Fruit fly (Drosophila melanogaster): ENCODE measurements around the gene ZnT86D.

The ZnT86D gene

dm6 chr3R:11236041-11236440 lies 21.7 kb upstream of the ZnT86D start, which contains the start of gene CG31441:
TSS of gene CG31441 (plus strand) at chr3R:11236286.
- TF ChIP-seq psq (optimal IDR thresholded peaks at IDR 0.05) (no peak), EcR (GFP tag; optimal IDR thresholded peaks at IDR 0.05) (no peak), Dll (optimal IDR thresholded peaks at IDR 0.05) (no peak), usp (GFP tag; optimal IDR thresholded peaks at IDR 0.05) (no peak), pan (optimal IDR thresholded peaks at IDR 0.05) (no peak), CG8478 (optimal IDR thresholded peaks at IDR 0.05) (no peak)

dm6 chr3R:11234918-11235371 lies 20.6 kb upstream of the ZnT86D start, which contains the start of the genes Arfip and CG17721:
TSS of gene Arfip (minus strand) at chr3R:11235013.
TSS of gene CG17721 (plus strand) at chr3R:11235140.
- TF ChIP-seq CG8478 (optimal IDR thresholded peaks at IDR 0.05) (no peak), EcR (GFP tag; optimal IDR thresholded peaks at IDR 0.05) (no peak), Dll (optimal IDR thresholded peaks at IDR 0.05) (no peak), psq (optimal IDR thresholded peaks at IDR 0.05) (no peak), pan (optimal IDR thresholded peaks at IDR 0.05) (no peak), usp (GFP tag; optimal IDR thresholded peaks at IDR 0.05) (no peak)

- TF ChIP-seq usp (GFP tag; optimal IDR thresholded peaks at IDR 0.05) (no peak), CG8478 (optimal IDR thresholded peaks at IDR 0.05) (no peak), Dll (optimal IDR thresholded peaks at IDR 0.05) (no peak), pan (optimal IDR thresholded peaks at IDR 0.05) (no peak), psq (optimal IDR thresholded peaks at IDR 0.05) (no peak)
Observed at dm6 chr3R:11231705-11232261, 17.4 kb upstream of the ZnT86D start, which contains the start of the genes CG17187 and Dph3. TSS of gene CG17187 (minus strand) at chr3R:11231879. TSS of gene Dph3 (plus strand) at chr3R:11231912.

dm6 chr3R:11231037-11231436 lies 16.7 kb upstream of the ZnT86D start:
- TF ChIP-seq Dll (optimal IDR thresholded peaks at IDR 0.05) (no peak), pan (optimal IDR thresholded peaks at IDR 0.05) (no peak), psq (optimal IDR thresholded peaks at IDR 0.05) (no peak), CG8478 (optimal IDR thresholded peaks at IDR 0.05) (no peak), EcR (GFP tag; optimal IDR thresholded peaks at IDR 0.05) (no peak)

dm6 chr3R:11230392-11230791 lies 16.1 kb upstream of the ZnT86D start, which contains the start of gene GCC88:
TSS of gene GCC88 (minus strand) at chr3R:11230600.
- TF ChIP-seq psq (optimal IDR thresholded peaks at IDR 0.05) (no peak), usp (GFP tag; optimal IDR thresholded peaks at IDR 0.05) (no peak), CG8478 (optimal IDR thresholded peaks at IDR 0.05) (no peak), pan (optimal IDR thresholded peaks at IDR 0.05) (no peak), Dll (optimal IDR thresholded peaks at IDR 0.05) (no peak), EcR (GFP tag; optimal IDR thresholded peaks at IDR 0.05) (no peak)

dm6 chr3R:11226496-11226895 lies 12.2 kb upstream of the ZnT86D start, which contains the start of gene CG17726:
TSS of gene CG17726 (plus strand) at chr3R:11226762.
- TF ChIP-seq usp (GFP tag; optimal IDR thresholded peaks at IDR 0.05) (no peak), pan (optimal IDR thresholded peaks at IDR 0.05) (peak; percentile 95)

- no peak for TF ChIP-seq psq (optimal IDR thresholded peaks at IDR 0.05)
- no peak for TF ChIP-seq Dll (optimal IDR thresholded peaks at IDR 0.05)
- TF ChIP-seq CG8478 (optimal IDR thresholded peaks at IDR 0.05): no peak
- TF ChIP-seq pan (optimal IDR thresholded peaks at IDR 0.05): no peak
- TF ChIP-seq usp (GFP tag; optimal IDR thresholded peaks at IDR 0.05): no peak
- no peak for TF ChIP-seq EcR (GFP tag; optimal IDR thresholded peaks at IDR 0.05)
Observed at dm6 chr3R:11225220-11225619, 10.9 kb upstream of the ZnT86D start, which contains the start of gene scpr-C. TSS of gene scpr-C (plus strand) at chr3R:11225520.

dm6 chr3R:11224478-11224877 lies 10.1 kb upstream of the ZnT86D start:
- TF ChIP-seq pan (optimal IDR thresholded peaks at IDR 0.05): no peak
- no peak for TF ChIP-seq usp (GFP tag; optimal IDR thresholded peaks at IDR 0.05)
- TF ChIP-seq psq (optimal IDR thresholded peaks at IDR 0.05): no peak
- TF ChIP-seq EcR (GFP tag; optimal IDR thresholded peaks at IDR 0.05): no peak
- no peak for TF ChIP-seq CG8478 (optimal IDR thresholded peaks at IDR 0.05)
- TF ChIP-seq Dll (optimal IDR thresholded peaks at IDR 0.05): no peak

- TF ChIP-seq EcR (GFP tag; optimal IDR thresholded peaks at IDR 0.05): no peak
- TF ChIP-seq Dll (optimal IDR thresholded peaks at IDR 0.05): no peak
- no peak for TF ChIP-seq usp (GFP tag; optimal IDR thresholded peaks at IDR 0.05)
- no peak for TF ChIP-seq psq (optimal IDR thresholded peaks at IDR 0.05)
- TF ChIP-seq pan (optimal IDR thresholded peaks at IDR 0.05): no peak
- TF ChIP-seq CG8478 (optimal IDR thresholded peaks at IDR 0.05): no peak
Observed at dm6 chr3R:11222587-11222986, 8.2 kb upstream of the ZnT86D start.

- TF ChIP-seq psq (optimal IDR thresholded peaks at IDR 0.05): no peak
- TF ChIP-seq usp (GFP tag; optimal IDR thresholded peaks at IDR 0.05): no peak
- TF ChIP-seq pan (optimal IDR thresholded peaks at IDR 0.05): no peak
- TF ChIP-seq Dll (optimal IDR thresholded peaks at IDR 0.05): no peak
- TF ChIP-seq CG8478 (optimal IDR thresholded peaks at IDR 0.05): no peak
- TF ChIP-seq EcR (GFP tag; optimal IDR thresholded peaks at IDR 0.05): no peak
Observed at dm6 chr3R:11221437-11222230, 7.3 kb upstream of the ZnT86D start, which contains the start of the genes CG6693 and RpL3. TSS of gene CG6693 (minus strand) at chr3R:11221639. TSS of gene RpL3 (plus strand) at chr3R:11221894.

- TF ChIP-seq EcR (GFP tag; optimal IDR thresholded peaks at IDR 0.05): no peak
- TF ChIP-seq psq (optimal IDR thresholded peaks at IDR 0.05): no peak
- no peak for TF ChIP-seq usp (GFP tag; optimal IDR thresholded peaks at IDR 0.05)
- TF ChIP-seq CG8478 (optimal IDR thresholded peaks at IDR 0.05): no peak
- no peak for TF ChIP-seq pan (optimal IDR thresholded peaks at IDR 0.05)
- TF ChIP-seq Dll (optimal IDR thresholded peaks at IDR 0.05): no peak
Observed at dm6 chr3R:11219883-11220282, 5.5 kb upstream of the ZnT86D start, which contains the start of gene CG6689. TSS of gene CG6689 (minus strand) at chr3R:11220064.

dm6 chr3R:11216156-11216630 lies 1.9 kb upstream of the ZnT86D start, which contains the start of the genes RpS25 and CG4820:
TSS of gene RpS25 (minus strand) at chr3R:11216287.
TSS of gene CG4820 (plus strand) at chr3R:11216535.
- TF ChIP-seq pan (optimal IDR thresholded peaks at IDR 0.05) (no peak), EcR (GFP tag; optimal IDR thresholded peaks at IDR 0.05) (no peak), usp (GFP tag; optimal IDR thresholded peaks at IDR 0.05) (no peak), CG8478 (optimal IDR thresholded peaks at IDR 0.05) (no peak), psq (optimal IDR thresholded peaks at IDR 0.05) (no peak)
